Fruit fly (Drosophila melanogaster): ENCODE measurements around the gene CG14073.

- TF ChIP-seq psq (optimal IDR thresholded peaks at IDR 0.05): no peak
- TF ChIP-seq CG8478 (optimal IDR thresholded peaks at IDR 0.05): no peak
- no peak for TF ChIP-seq pan (optimal IDR thresholded peaks at IDR 0.05)
- no peak for TF ChIP-seq usp (GFP tag; optimal IDR thresholded peaks at IDR 0.05)
- no peak for TF ChIP-seq Dll (optimal IDR thresholded peaks at IDR 0.05)
These were observed 1.6 kb upstream of the CG14073 start for dm6 chr3L:18822049-18822448.

Measured in whole organism.